Fruit fly (Drosophila melanogaster) whole organism, prepupa: ENCODE data around the gene Rbp1-like.
A peak's percentile ranks its signal among the peaks of the same experiment; 100 is the strongest.

Source experiments
- CG32006 ChIP-seq: fragments of 200-800 bp; sonication (Bioruptor generic); optimal IDR thresholded peaks from 3 replicates; lab custom pipeline; 2017; ENCODE audit warnings: missing biosample characterization, mild to moderate bottlenecking, missing genetic modification characterization
- CG4318 ChIP-seq: fragments of 200-800 bp; sonication (Bioruptor generic); optimal IDR thresholded peaks from 3 replicates; lab custom pipeline; 2017; ENCODE audit warnings: missing biosample characterization, mild to moderate bottlenecking, missing genetic modification characterization
- CG6163 ChIP-seq: fragments of 200-800 bp; sonication (Bioruptor generic); IDR thresholded peaks from 3 replicates; pipeline ENCODE4 v1.3.6; 2022; ENCODE audit warnings: missing biosample characterization, missing genetic modification characterization
- CG8119 ChIP-seq: fragments of 200-800 bp; sonication (Bioruptor generic); IDR thresholded peaks from 3 replicates; pipeline ENCODE4 v1.3.6; 2022; ENCODE audit warnings: missing biosample characterization, missing genetic modification characterization
- Eip75B ChIP-seq: fragments of 200-800 bp; sonication (Bioruptor generic); optimal IDR thresholded peaks from 3 replicates; lab custom pipeline; 2016; ENCODE audit warnings: missing biosample characterization, missing genetic modification characterization
- Gug ChIP-seq: fragments of 200-800 bp; sonication (Bioruptor generic); IDR thresholded peaks from 2 replicates; pipeline ENCODE4 v1.3.6; 2022; ENCODE audit warnings: missing biosample characterization, missing genetic modification characterization
- Hr39 ChIP-seq: fragments of 200-800 bp; sonication (Bioruptor generic); optimal IDR thresholded peaks from 2 replicates; lab custom pipeline; 2016; ENCODE audit warnings: missing biosample characterization, missing genetic modification characterization
- Met ChIP-seq: fragments of 200-800 bp; sonication (Bioruptor generic); optimal IDR thresholded peaks from 3 replicates; lab custom pipeline; 2016; ENCODE audit warnings: missing biosample characterization, missing genetic modification characterization
- Smox ChIP-seq: fragments of 200-800 bp; sonication (Bioruptor generic); optimal IDR thresholded peaks from 3 replicates; lab custom pipeline; 2016; ENCODE audit warnings: missing biosample characterization, missing genetic modification characterization
- fd59A ChIP-seq: fragments of 200-800 bp; sonication (Bioruptor generic); optimal IDR thresholded peaks from 2 replicates; lab custom pipeline; 2017; ENCODE audit warnings: missing biosample characterization, mild to moderate bottlenecking, missing genetic modification characterization, missing genetic modification reagents
- lz ChIP-seq: fragments of 200-800 bp; sonication (Bioruptor generic); optimal IDR thresholded peaks from 3 replicates; lab custom pipeline; 2016; ENCODE audit warnings: missing biosample characterization, missing genetic modification characterization
- pdm3 ChIP-seq: fragments of 200-800 bp; sonication (Bioruptor generic); optimal IDR thresholded peaks from 3 replicates; lab custom pipeline; 2016; ENCODE audit warnings: missing biosample characterization, missing genetic modification characterization
- vri ChIP-seq: fragments of 200-800 bp; sonication (Bioruptor generic); optimal IDR thresholded peaks from 3 replicates; lab custom pipeline; 2016; ENCODE audit warnings: missing biosample characterization, mild to moderate bottlenecking, missing genetic modification characterization

DNA sequence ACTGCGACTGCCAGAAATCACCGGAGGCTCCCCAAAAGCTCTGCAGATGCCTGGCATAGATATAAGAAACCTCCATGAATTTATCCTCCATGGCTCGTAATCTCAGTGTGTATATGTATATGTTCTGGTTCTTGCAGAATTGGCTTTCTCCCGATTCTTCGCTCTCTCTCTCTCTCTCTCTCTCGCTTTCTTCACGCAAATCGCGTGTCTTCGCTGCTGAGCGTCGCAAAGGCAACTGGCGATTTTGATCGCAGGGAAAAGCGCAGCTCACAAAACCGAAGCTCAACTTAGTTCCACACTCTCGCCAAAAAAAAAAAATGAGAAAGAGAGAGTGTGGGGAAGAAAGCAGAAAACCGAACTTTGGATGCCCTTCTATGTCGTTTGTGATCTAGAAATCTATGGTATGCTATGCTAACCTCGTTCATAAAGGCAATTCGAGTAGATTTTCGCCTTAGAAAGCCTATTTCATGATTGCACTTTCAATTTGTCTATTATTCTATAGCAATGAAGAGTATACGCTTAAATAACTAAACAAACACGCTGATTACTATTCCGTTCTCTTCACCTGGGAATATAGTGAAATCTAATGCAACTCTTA lies 26.8 kb upstream of the Rbp1-like start:
- TF ChIP-seq Gug (GFP tag; lab: Robert Waterston, UW): no peak
- TF ChIP-seq Hr39 (GFP tag; lab: Kevin White, UChicago): no peak
- no peak for TF ChIP-seq vri
- TF ChIP-seq pdm3 (GFP tag; lab: Kevin White, UChicago): no peak
- TF ChIP-seq Met (GFP tag; lab: Kevin White, UChicago): no peak
- TF ChIP-seq CG8119 (GFP tag; lab: Robert Waterston, UW): no peak
- TF ChIP-seq CG6163: peak; percentile 57; the same call in 2 of the 3 replicates
- TF ChIP-seq fd59A (GFP tag; lab: Kevin White, UChicago): no peak
- TF ChIP-seq Eip75B (GFP tag; lab: Kevin White, UChicago): no peak
- peak; percentile 45 for TF ChIP-seq CG32006 (GFP tag; lab: Kevin White, UChicago)
- TF ChIP-seq Smox (GFP tag; lab: Kevin White, UChicago): no peak
- no peak for TF ChIP-seq CG4318 (GFP tag; lab: Kevin White, UChicago)
- TF ChIP-seq lz (GFP tag; lab: Kevin White, UChicago): no peak
